Fruit fly (Drosophila melanogaster): Measurements from ENCODE around the gene CG12268.

CG12268 gene

DNA sequence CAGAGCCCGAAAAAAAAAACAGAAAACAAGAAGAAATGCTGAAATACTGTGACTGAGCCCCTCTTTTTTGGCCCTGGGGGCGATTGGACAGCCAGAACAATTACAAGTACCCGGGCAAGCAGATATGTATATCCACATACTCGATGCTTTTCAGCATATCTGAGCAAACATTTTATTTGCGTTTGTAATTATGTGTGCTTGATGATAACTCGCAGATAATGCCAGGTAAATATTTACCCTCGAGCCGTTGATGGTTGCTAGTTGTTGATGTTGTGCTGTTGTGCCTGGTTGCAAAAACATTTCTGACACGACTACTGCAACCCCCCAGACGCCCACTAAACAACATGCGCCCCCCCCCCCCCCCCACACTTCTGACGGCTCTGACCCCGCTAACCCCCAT lies 28.9 kb downstream of the CG12268 start (continued):
- TF ChIP-seq H15 (GFP tag; IDR thresholded peaks at IDR 0.05) (no peak), B-H1 (GFP tag; IDR thresholded peaks at IDR 0.05) (no peak; the same call in 2 of the 3 replicates), Opbp (GFP tag; IDR thresholded peaks at IDR 0.05; ENCODE audit: partially characterized antibody) (no peak), odd (GFP tag; optimal IDR thresholded peaks at IDR 0.05) (peak; percentile 78), CG6854 (GFP tag; optimal IDR thresholded peaks at IDR 0.05) (peak; percentile 40), HLHmδ (GFP tag; optimal IDR thresholded peaks at IDR 0.05) (peak; percentile 18), cato (GFP tag; optimal IDR thresholded peaks at IDR 0.05; ENCODE audit: borderline replicate concordance) (no peak), CG10959 (GFP tag; IDR thresholded peaks at IDR 0.05) (no peak), CG10543 (GFP tag; optimal IDR thresholded peaks at IDR 0.05) (peak; percentile 76), CG34376 (GFP tag; optimal IDR thresholded peaks at IDR 0.05) (peak; percentile 2), Mes4 (GFP tag; optimal IDR thresholded peaks at IDR 0.05) (no peak), CG4617 (GFP tag; optimal IDR thresholded peaks at IDR 0.05; ENCODE audit: borderline replicate concordance) (no peak), D19A (tag; optimal IDR thresholded peaks at IDR 0.05) (peak; percentile 4), salm (tag; optimal IDR thresholded peaks at IDR 0.05) (peak; percentile 70)

DNA sequence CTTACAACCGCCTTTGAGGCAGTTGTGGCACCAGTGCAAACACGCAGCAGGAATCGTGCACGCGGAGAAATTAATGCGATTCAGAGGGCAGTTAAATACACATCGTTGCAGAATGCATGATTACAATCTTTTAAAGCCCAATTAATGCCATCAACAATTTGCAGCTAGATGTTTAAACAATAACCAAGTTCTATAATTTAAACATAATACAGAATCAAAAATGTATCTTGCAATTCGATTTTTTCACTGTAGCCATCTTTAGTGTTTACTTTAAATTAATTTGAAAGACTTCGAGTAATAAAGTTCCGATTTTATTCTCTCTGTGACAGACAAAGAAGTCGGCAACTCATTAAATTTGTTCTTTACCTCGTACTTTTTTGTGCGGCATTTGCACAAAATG lies 32.3 kb downstream of the CG12268 start:
- no peak for TF ChIP-seq Taf1 (GFP tag; IDR thresholded peaks at IDR 0.05)
- no peak for TF ChIP-seq CG10431 (GFP tag; optimal IDR thresholded peaks at IDR 0.05)
- no peak for TF ChIP-seq D19B (GFP tag; optimal IDR thresholded peaks at IDR 0.05)
- peak; percentile 78 for TF ChIP-seq Med (GFP tag)
- no peak for TF ChIP-seq CG18011 (GFP tag; optimal IDR thresholded peaks at IDR 0.05)
- no peak for TF ChIP-seq Hmr (GFP tag; optimal IDR thresholded peaks at IDR 0.05)
- TF ChIP-seq chinmo (GFP tag; IDR thresholded peaks at IDR 0.05; ENCODE audit: partially characterized antibody), result no peak
- no peak for TF ChIP-seq al (GFP tag; IDR thresholded peaks at IDR 0.05)
- no peak for TF ChIP-seq Usf (GFP tag; optimal IDR thresholded peaks at IDR 0.05)
- TF ChIP-seq CG6791 (GFP tag; IDR thresholded peaks at IDR 0.05; ENCODE audit: partially characterized antibody), result no peak
- no peak for TF ChIP-seq CG3726 (GFP tag; IDR thresholded peaks at IDR 0.05)
- TF ChIP-seq CG6254 (GFP tag; optimal IDR thresholded peaks at IDR 0.05), result peak; percentile 2
- TF ChIP-seq Drgx (GFP tag; IDR thresholded peaks at IDR 0.05), result peak; percentile 57
- TF ChIP-seq CG1603 (tag; optimal IDR thresholded peaks at IDR 0.05), result peak; percentile 1
- no peak for TF ChIP-seq scrt (GFP tag; optimal IDR thresholded peaks at IDR 0.05)
- TF ChIP-seq CG2129 (GFP tag; IDR thresholded peaks at IDR 0.05; ENCODE audit: partially characterized antibody), result no peak
- TF ChIP-seq CG10462 (GFP tag; optimal IDR thresholded peaks at IDR 0.05), result no peak
- TF ChIP-seq sob (GFP tag; IDR thresholded peaks at IDR 0.05), result no peak
- peak; percentile 21 for TF ChIP-seq CG10979 (tag; optimal IDR thresholded peaks at IDR 0.05)
- TF ChIP-seq ind (GFP tag; optimal IDR thresholded peaks at IDR 0.05), result peak; percentile 1
- no peak for TF ChIP-seq wek (GFP tag; optimal IDR thresholded peaks at IDR 0.05)
- no peak for TF ChIP-seq H15 (GFP tag; IDR thresholded peaks at IDR 0.05)
- TF ChIP-seq CG3995 (GFP tag; optimal IDR thresholded peaks at IDR 0.05), result no peak
- TF ChIP-seq CG4730 (GFP tag; IDR thresholded peaks at IDR 0.05), result no peak
- TF ChIP-seq Fer3 (tag; optimal IDR thresholded peaks at IDR 0.05), result no peak
- TF ChIP-seq CG7357 (GFP tag; IDR thresholded peaks at IDR 0.05), result no peak
- TF ChIP-seq Ravus (GFP tag; IDR thresholded peaks at IDR 0.05), result no peak
- no peak for TF ChIP-seq CG1233 (GFP tag; optimal IDR thresholded peaks at IDR 0.05)
- no peak for TF ChIP-seq CG4820 (GFP tag; optimal IDR thresholded peaks at IDR 0.05)
- TF ChIP-seq CkIIα-i1 (GFP tag; IDR thresholded peaks at IDR 0.05), result no peak
- no peak for TF ChIP-seq grn (GFP tag; optimal IDR thresholded peaks at IDR 0.05)
- TF ChIP-seq CG12659 (GFP tag; optimal IDR thresholded peaks at IDR 0.05), result no peak
- TF ChIP-seq Dref (GFP tag; IDR thresholded peaks at IDR 0.05), result no peak
- TF ChIP-seq zen (tag; optimal IDR thresholded peaks at IDR 0.05), result no peak
- TF ChIP-seq gem (tag; optimal IDR thresholded peaks at IDR 0.05), result peak; percentile 25
- no peak for TF ChIP-seq ems (GFP tag; optimal IDR thresholded peaks at IDR 0.05)
- TF ChIP-seq Lim3 (GFP tag; IDR thresholded peaks at IDR 0.05), result no peak
- peak; percentile 54 for TF ChIP-seq sens (GFP tag)

Data from whole organism, embryonic.